Worm (Caenorhabditis elegans): Measurements from ENCODE around the gene fbxb-79.

The fbxb-79 gene

ce11 chrIV:11186729-11187128, 2.6 kb downstream of the fbxb-79 start, which contains the start of gene sdz-27:
sdz-27 (plus strand) TSS chrIV:11187029.
- TF ChIP-seq him-1 (tag; optimal IDR thresholded peaks at IDR 0.05) = no peak
- no peak for TF ChIP-seq W03F9.2 (tag; optimal IDR thresholded peaks at IDR 0.05)
- no peak for TF ChIP-seq dao-5 (tag; optimal IDR thresholded peaks at IDR 0.05)

- TF ChIP-seq dao-5 (tag; optimal IDR thresholded peaks at IDR 0.05) (no peak), W03F9.2 (tag; optimal IDR thresholded peaks at IDR 0.05) (no peak), him-1 (tag; optimal IDR thresholded peaks at IDR 0.05) (no peak)
Observed at ce11 chrIV:11183991-11184390, 5.3 kb downstream of the fbxb-79 start, which contains the start of gene nuaf-3. nuaf-3 (plus strand) TSS chrIV:11184291.

- TF ChIP-seq W03F9.2 (tag; optimal IDR thresholded peaks at IDR 0.05) = no peak
- no peak for TF ChIP-seq dao-5 (tag; optimal IDR thresholded peaks at IDR 0.05)
- TF ChIP-seq him-1 (tag; optimal IDR thresholded peaks at IDR 0.05) = no peak
Observed at ce11 chrIV:11183013-11183412, 6.3 kb downstream of the fbxb-79 start, which contains the start of gene prx-14. prx-14 (plus strand) TSS chrIV:11183132.

- TF ChIP-seq dao-5 (tag; optimal IDR thresholded peaks at IDR 0.05) = no peak
- TF ChIP-seq him-1 (tag; optimal IDR thresholded peaks at IDR 0.05) = no peak
- TF ChIP-seq W03F9.2 (tag; optimal IDR thresholded peaks at IDR 0.05) = no peak
Observed at ce11 chrIV:11180077-11180476, 9.2 kb downstream of the fbxb-79 start.

- peak; percentile 77 for TF ChIP-seq W03F9.2 (tag; optimal IDR thresholded peaks at IDR 0.05)
- TF ChIP-seq him-1 (tag; optimal IDR thresholded peaks at IDR 0.05) = peak; percentile 25
Observed at ce11 chrIV:11179123-11179740, 10.1 kb downstream of the fbxb-79 start, which contains the start of gene cpt-2. cpt-2 (plus strand) TSS chrIV:11179645.

- TF ChIP-seq him-1 (tag; optimal IDR thresholded peaks at IDR 0.05) = no peak
- TF ChIP-seq dao-5 (tag; optimal IDR thresholded peaks at IDR 0.05) = no peak
- TF ChIP-seq W03F9.2 (tag; optimal IDR thresholded peaks at IDR 0.05) = no peak
Observed at ce11 chrIV:11178495-11178894, 10.8 kb downstream of the fbxb-79 start, which contains the start of gene C08F8.9. C08F8.9 (minus strand) TSS chrIV:11178595.

ce11 chrIV:11176967-11177366, 12.3 kb downstream of the fbxb-79 start, which contains the start of gene rap-3:
rap-3 (plus strand) TSS chrIV:11177267.
- TF ChIP-seq W03F9.2 (tag; optimal IDR thresholded peaks at IDR 0.05) (no peak), him-1 (tag; optimal IDR thresholded peaks at IDR 0.05) (no peak), dao-5 (tag; optimal IDR thresholded peaks at IDR 0.05) (no peak)

ce11 chrIV:11174772-11175171, 14.5 kb downstream of the fbxb-79 start:
- TF ChIP-seq W03F9.2 (tag; optimal IDR thresholded peaks at IDR 0.05) = no peak
- TF ChIP-seq him-1 (tag; optimal IDR thresholded peaks at IDR 0.05) = no peak
- TF ChIP-seq dao-5 (tag; optimal IDR thresholded peaks at IDR 0.05) = no peak

- TF ChIP-seq him-1 (tag; optimal IDR thresholded peaks at IDR 0.05) (no peak), W03F9.2 (tag; optimal IDR thresholded peaks at IDR 0.05) (no peak), dao-5 (tag; optimal IDR thresholded peaks at IDR 0.05) (no peak)
Observed at ce11 chrIV:11169652-11170051, 19.7 kb downstream of the fbxb-79 start, which contains the start of gene nhr-67. nhr-67 (plus strand) TSS chrIV:11169748.

- no peak for TF ChIP-seq him-1 (tag; optimal IDR thresholded peaks at IDR 0.05)
- no peak for TF ChIP-seq W03F9.2 (tag; optimal IDR thresholded peaks at IDR 0.05)
- TF ChIP-seq dao-5 (tag; optimal IDR thresholded peaks at IDR 0.05) = no peak
Observed at ce11 chrIV:11164831-11165230, 24.5 kb downstream of the fbxb-79 start, which contains the start of gene C08F8.6. C08F8.6 (minus strand) TSS chrIV:11164931.

- TF ChIP-seq him-1 (tag; optimal IDR thresholded peaks at IDR 0.05) (no peak), dao-5 (tag; optimal IDR thresholded peaks at IDR 0.05) (no peak), W03F9.2 (tag; optimal IDR thresholded peaks at IDR 0.05) (no peak)
Observed at ce11 chrIV:11162451-11162850, 26.9 kb downstream of the fbxb-79 start, which contains the start of gene fbxb-9. fbxb-9 (minus strand) TSS chrIV:11162551.

ce11 chrIV:11160707-11161106, 28.6 kb downstream of the fbxb-79 start, which contains the start of gene C08F8.15:
C08F8.15 (minus strand) TSS chrIV:11160807.
- TF ChIP-seq dao-5 (tag; optimal IDR thresholded peaks at IDR 0.05) (no peak), W03F9.2 (tag; optimal IDR thresholded peaks at IDR 0.05) (no peak), him-1 (tag; optimal IDR thresholded peaks at IDR 0.05) (no peak)

ce11 chrIV:11159886-11160285, 29.4 kb downstream of the fbxb-79 start, which contains the start of gene mboa-4:
mboa-4 (minus strand) TSS chrIV:11159986.
- TF ChIP-seq W03F9.2 (tag; optimal IDR thresholded peaks at IDR 0.05) = no peak
- TF ChIP-seq him-1 (tag; optimal IDR thresholded peaks at IDR 0.05) = no peak
- no peak for TF ChIP-seq dao-5 (tag; optimal IDR thresholded peaks at IDR 0.05)

- TF ChIP-seq W03F9.2 (tag; optimal IDR thresholded peaks at IDR 0.05) (no peak), dao-5 (tag; optimal IDR thresholded peaks at IDR 0.05) (no peak), him-1 (tag; optimal IDR thresholded peaks at IDR 0.05) (no peak)
Observed at ce11 chrIV:11156526-11156925, 32.8 kb downstream of the fbxb-79 start.

Measured in whole organism, L4/young adult.